Fruit fly (Drosophila melanogaster) whole organism, pupa: Measurements from ENCODE around the gene mbo.

Source experiments
- CG10348 ChIP-seq: fragments of 200-800 bp; sonication (Bioruptor generic); IDR thresholded peaks from 2 replicates; pipeline ENCODE4 v1.3.6; 2022; ENCODE audit warnings: missing biosample characterization, missing genetic modification characterization
- CG12605 ChIP-seq: fragments of 200-800 bp; sonication (Bioruptor generic); IDR thresholded peaks from 2 replicates; pipeline ENCODE4 v1.3.6; 2022; ENCODE audit warnings: missing biosample characterization, missing genetic modification characterization
- CG13204 ChIP-seq: fragments of 200-800 bp; sonication (Bioruptor generic); optimal IDR thresholded peaks from 2 replicates; lab custom pipeline; 2018; ENCODE audit warnings: missing biosample characterization, mild to moderate bottlenecking, missing genetic modification characterization, moderate library complexity
- CG14655 ChIP-seq: fragments of 200-800 bp; sonication (Bioruptor generic); optimal IDR thresholded peaks from 3 replicates; lab custom pipeline; 2017; ENCODE audit warnings: mild to moderate bottlenecking, missing biosample characterization, missing genetic modification reagents, missing genetic modification characterization
- CG15710 ChIP-seq: fragments of 200-800 bp; sonication (Bioruptor generic); optimal IDR thresholded peaks from 2 replicates; lab custom pipeline; 2018; ENCODE audit warnings: missing biosample characterization, mild to moderate bottlenecking, missing genetic modification characterization, moderate library complexity
- CG17806 ChIP-seq: fragments of 200-800 bp; sonication (Bioruptor generic); optimal IDR thresholded peaks from 2 replicates; lab custom pipeline; 2018; ENCODE audit warnings: missing biosample characterization, mild to moderate bottlenecking, missing genetic modification characterization, moderate library complexity
- CG32121 ChIP-seq: fragments of 200-800 bp; sonication (Bioruptor generic); IDR thresholded peaks from 2 replicates; pipeline ENCODE4 v1.3.6; 2022; ENCODE audit warnings: missing biosample characterization, missing genetic modification characterization
- CG34367 ChIP-seq: fragments of 200-800 bp; sonication (Bioruptor generic); optimal IDR thresholded peaks from 2 replicates; lab custom pipeline; 2018; ENCODE audit warnings: missing biosample characterization, mild to moderate bottlenecking, missing genetic modification characterization
- CG4496 ChIP-seq: fragments of 200-800 bp; sonication (Bioruptor generic); IDR thresholded peaks from 3 replicates; pipeline ENCODE4 v1.3.6; 2022; ENCODE audit warnings: missing biosample characterization, missing genetic modification characterization
- CG8159 ChIP-seq: fragments of 200-800 bp; sonication (Bioruptor generic); optimal IDR thresholded peaks from 3 replicates; lab custom pipeline; 2018; ENCODE audit warnings: missing biosample characterization, mild to moderate bottlenecking, missing genetic modification characterization, moderate library complexity
- CG8301 ChIP-seq: fragments of 200-800 bp; sonication (Bioruptor generic); optimal IDR thresholded peaks from 2 replicates; lab custom pipeline; 2018; ENCODE audit warnings: missing biosample characterization, mild to moderate bottlenecking, missing genetic modification characterization
- CG9948 ChIP-seq: fragments of 200-800 bp; sonication (Bioruptor generic); optimal IDR thresholded peaks from 2 replicates; lab custom pipeline; 2018; ENCODE audit warnings: missing biosample characterization, mild to moderate bottlenecking, missing genetic modification characterization, moderate library complexity
- D1 ChIP-seq: fragments of 200-800 bp; sonication (Bioruptor generic); optimal IDR thresholded peaks from 2 replicates; lab custom pipeline; 2018; ENCODE audit warnings: missing biosample characterization, mild to moderate bottlenecking, missing genetic modification characterization, moderate library complexity
- EcR ChIP-seq: fragments of 200-800 bp; sonication (Bioruptor generic); optimal IDR thresholded peaks from 3 replicates; lab custom pipeline; 2019; ENCODE audit warnings: missing biosample characterization, missing genetic modification characterization, mild to moderate bottlenecking, moderate library complexity, missing genetic modification reagents
- Ets98B ChIP-seq: fragments of 200-800 bp; sonication (Bioruptor generic); IDR thresholded peaks from 2 replicates; pipeline ENCODE4 v1.3.6; 2022; ENCODE audit warnings: missing biosample characterization, missing genetic modification characterization
- Pif1A ChIP-seq: fragments of 200-800 bp; sonication (Bioruptor generic); optimal IDR thresholded peaks from 3 replicates; lab custom pipeline; 2016; ENCODE audit warnings: missing biosample characterization, missing genetic modification characterization
- Pif1B ChIP-seq: fragments of 200-800 bp; sonication (Bioruptor generic); optimal IDR thresholded peaks from 3 replicates; lab custom pipeline; 2016; ENCODE audit warnings: missing biosample characterization, missing genetic modification characterization
- Snoo ChIP-seq: fragments of 200-800 bp; sonication (Bioruptor generic); optimal IDR thresholded peaks from 3 replicates; lab custom pipeline; 2017; ENCODE audit warnings: missing biosample characterization, mild to moderate bottlenecking, missing genetic modification characterization, inconsistent platforms
- fd96Ca ChIP-seq: fragments of 200-800 bp; sonication (Bioruptor generic); IDR thresholded peaks from 3 replicates; pipeline ENCODE4 v1.3.6; 2022; ENCODE audit warnings: missing biosample characterization, missing genetic modification characterization
- gl ChIP-seq: fragments of 200-800 bp; sonication (Bioruptor generic); optimal IDR thresholded peaks from 2 replicates; lab custom pipeline; 2018; ENCODE audit warnings: missing biosample characterization, mild to moderate bottlenecking, missing genetic modification characterization
- rn ChIP-seq: fragments of 200-800 bp; sonication (Bioruptor generic); IDR thresholded peaks from 2 replicates; pipeline ENCODE4 v1.3.6; 2022; ENCODE audit warnings: missing biosample characterization, missing genetic modification characterization

mbo gene

DNA sequence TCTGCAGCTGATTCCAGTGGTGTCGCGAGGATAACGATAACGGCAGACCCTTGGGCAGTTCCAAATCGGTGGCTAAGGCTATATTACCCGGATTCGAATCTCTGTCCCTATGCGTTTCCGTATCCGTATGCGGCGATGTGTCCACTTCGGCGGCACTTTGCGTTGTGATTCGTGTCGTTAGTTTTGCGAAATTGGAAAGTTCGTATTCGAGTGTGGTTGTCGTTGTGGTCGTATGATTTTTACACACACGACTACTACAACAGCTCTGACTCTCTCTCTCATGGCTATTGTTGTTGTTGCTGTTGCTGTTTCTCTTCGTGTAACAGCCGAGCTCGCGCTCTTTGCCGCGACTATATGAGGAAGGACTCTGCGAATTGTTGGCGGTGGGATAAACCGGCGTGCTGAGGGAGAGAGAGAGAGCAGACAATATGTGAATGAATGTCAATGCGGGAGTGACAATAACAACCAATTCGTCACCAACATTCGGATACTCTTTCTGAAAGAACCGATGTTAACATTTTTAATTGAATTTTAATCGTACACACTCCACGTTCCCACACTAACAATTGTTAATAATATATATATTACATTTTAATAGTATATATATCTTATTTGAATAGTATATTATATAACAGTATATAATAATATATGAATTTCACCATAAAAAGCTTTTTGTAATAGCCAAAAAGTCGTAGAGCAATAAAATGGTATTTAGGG lies 40.9 kb upstream of the mbo start:
- peak; percentile 46 for TF ChIP-seq CG34367
- peak; percentile 50 for TF ChIP-seq CG13204
- peak; percentile 71 for TF ChIP-seq Pif1B (GFP tag; lab: Kevin White, UChicago)
- TF ChIP-seq D1 (tag; lab: Kevin White, UChicago), result peak; percentile 60
- TF ChIP-seq CG9948 (tag; lab: Kevin White, UChicago), result peak; percentile 61
- no peak for TF ChIP-seq rn (GFP tag; lab: Robert Waterston, UW)
- TF ChIP-seq fd96Ca, result peak; percentile 34; the same call in 1 of the 3 replicates
- peak; percentile 63 for TF ChIP-seq Ets98B (GFP tag; lab: Robert Waterston, UW)
- TF ChIP-seq CG4496 (GFP tag; lab: Robert Waterston, UW), result peak; percentile 81
- peak; percentile 79 for TF ChIP-seq CG14655 (GFP tag; lab: Kevin White, UChicago)
- TF ChIP-seq EcR (GFP tag; lab: Kevin White, UChicago), result peak; percentile 18
- TF ChIP-seq CG10348, result no peak
- peak; percentile 78 for TF ChIP-seq CG8159 (tag; lab: Kevin White, UChicago)
- TF ChIP-seq CG17806 (tag; lab: Kevin White, UChicago), result peak; percentile 61
- TF ChIP-seq CG8301 (tag; lab: Kevin White, UChicago), result peak; percentile 47
- peak; percentile 70 for TF ChIP-seq CG15710 (tag; lab: Kevin White, UChicago)
- peak; percentile 52; the same call in 1 of the 2 replicates for TF ChIP-seq CG32121
- TF ChIP-seq Snoo (tag; lab: Kevin White, UChicago), result peak; percentile 71
- TF ChIP-seq CG12605, result peak; percentile 61
- TF ChIP-seq gl, result no peak
- TF ChIP-seq Pif1A (GFP tag; lab: Kevin White, UChicago), result peak; percentile 27

DNA sequence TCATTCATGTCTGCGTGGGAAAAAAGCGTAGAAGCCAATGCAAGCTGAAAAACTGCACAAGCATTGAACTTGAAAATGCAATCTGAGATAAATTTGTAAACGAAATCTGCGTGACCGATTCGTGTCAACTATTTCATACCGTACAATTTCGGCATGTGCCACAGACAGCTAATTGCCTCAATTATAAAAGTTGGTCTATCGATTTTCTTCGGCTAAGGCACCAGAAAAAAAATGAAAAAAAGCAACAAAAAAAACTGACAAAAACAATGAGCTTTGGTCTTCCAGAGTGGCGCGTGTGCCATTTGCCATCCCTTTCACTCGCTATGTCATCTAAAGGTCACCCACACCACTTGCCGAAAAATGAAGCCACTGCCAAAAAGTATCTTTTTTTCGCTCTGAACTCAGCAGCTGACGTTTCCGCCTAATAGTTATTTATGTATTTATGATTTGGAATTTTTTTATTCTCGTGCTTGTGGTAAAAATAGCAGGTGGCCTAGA lies 39.7 kb upstream of the mbo start:
- TF ChIP-seq fd96Ca (no peak), CG12605 (0 out of 2 replicates have a peak, but pooled peaks have one; percentile 4), Ets98B (GFP tag; lab: Robert Waterston, UW) (0 out of 2 replicates have a peak, but pooled peaks have one; percentile 2)

DNA sequence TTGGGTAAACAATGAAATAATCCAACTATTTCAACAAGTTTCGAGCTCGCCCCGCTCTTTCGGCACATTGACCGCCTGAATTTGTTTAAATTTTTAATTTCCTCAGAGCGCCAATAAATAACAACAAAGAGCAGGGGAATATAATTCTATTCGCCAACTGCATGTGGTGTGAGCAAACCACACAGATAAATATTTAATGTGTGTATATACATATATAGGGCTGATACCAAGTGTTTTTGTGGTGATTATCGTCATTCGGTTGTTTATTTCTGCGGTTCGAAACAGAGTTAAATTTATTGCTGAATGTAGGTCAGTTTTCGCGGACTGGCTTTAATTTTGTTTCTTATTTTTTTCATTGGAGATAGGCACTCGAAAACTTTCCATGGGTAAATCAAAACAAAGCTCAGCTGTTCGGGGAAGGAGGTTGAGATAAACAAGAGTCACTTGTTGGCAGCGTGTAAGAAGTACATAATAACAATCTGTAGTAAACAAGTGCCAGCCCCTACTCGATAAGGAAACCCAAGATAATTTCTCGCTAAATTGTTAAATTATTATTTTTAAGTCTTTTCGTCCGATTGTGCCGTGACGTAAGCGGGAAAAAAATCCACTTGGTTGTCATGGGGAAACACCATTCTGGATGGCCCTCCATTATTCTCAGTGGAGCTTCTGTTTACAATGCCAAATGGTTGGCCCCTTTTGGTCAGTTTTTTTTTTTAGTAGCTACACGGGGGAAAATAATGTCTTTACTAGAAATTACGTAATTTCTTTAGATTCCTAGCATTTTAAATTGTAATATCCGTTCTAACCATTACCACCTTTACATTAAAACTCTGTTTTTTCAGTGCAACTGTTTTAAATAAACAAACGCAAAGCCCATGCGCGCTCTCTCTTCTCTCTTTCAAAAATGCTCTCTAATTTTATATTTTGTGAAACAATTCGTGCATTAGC lies 39.0 kb upstream of the mbo start:
- peak; percentile 61 for TF ChIP-seq Ets98B (GFP tag; lab: Robert Waterston, UW)
- TF ChIP-seq CG34367, result no peak
- TF ChIP-seq gl, result peak; percentile 0
- TF ChIP-seq CG9948 (tag; lab: Kevin White, UChicago), result no peak
- no peak; the same call in 1 of the 2 replicates for TF ChIP-seq CG32121
- TF ChIP-seq CG14655 (GFP tag; lab: Kevin White, UChicago), result peak; percentile 57
- TF ChIP-seq CG4496 (GFP tag; lab: Robert Waterston, UW), result peak; percentile 61
- TF ChIP-seq Pif1A (GFP tag; lab: Kevin White, UChicago), result peak; percentile 38
- TF ChIP-seq Snoo (tag; lab: Kevin White, UChicago), result no peak
- TF ChIP-seq Pif1B (GFP tag; lab: Kevin White, UChicago), result no peak
- peak; percentile 36; the same call in 1 of the 3 replicates for TF ChIP-seq fd96Ca
- peak; percentile 33 for TF ChIP-seq CG8301 (tag; lab: Kevin White, UChicago)
- no peak for TF ChIP-seq EcR (GFP tag; lab: Kevin White, UChicago)
- no peak for TF ChIP-seq CG10348
- TF ChIP-seq CG17806 (tag; lab: Kevin White, UChicago), result peak; percentile 24
- TF ChIP-seq CG12605, result 0 out of 2 replicates have a peak, but pooled peaks have one; percentile 20
- TF ChIP-seq CG13204, result no peak
- TF ChIP-seq CG8159 (tag; lab: Kevin White, UChicago), result peak; percentile 26
- no peak for TF ChIP-seq CG15710 (tag; lab: Kevin White, UChicago)
- TF ChIP-seq rn (GFP tag; lab: Robert Waterston, UW), result 0 out of 2 replicates have a peak, but pooled peaks have one; percentile 15
- no peak for TF ChIP-seq D1 (tag; lab: Kevin White, UChicago)

DNA sequence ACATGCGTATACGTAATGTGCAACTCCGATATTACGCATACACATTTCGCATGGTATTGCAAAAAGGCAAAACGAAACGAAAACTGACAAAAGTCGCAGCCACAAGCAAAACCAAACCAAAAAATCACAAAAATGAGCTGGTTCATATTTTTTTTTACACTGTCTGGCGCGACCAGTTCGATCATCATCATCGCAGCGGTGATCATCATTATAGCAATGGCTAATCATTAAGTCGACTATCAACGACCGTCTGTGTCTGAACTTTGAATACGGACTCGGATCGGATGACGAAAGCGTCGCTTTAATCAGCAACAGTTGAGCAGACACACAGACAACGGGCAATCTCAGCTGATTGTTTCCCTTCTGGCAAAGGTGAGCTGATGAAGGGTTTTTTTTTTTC lies 38.0 kb upstream of the mbo start:
- TF ChIP-seq Pif1A (GFP tag; lab: Kevin White, UChicago) (no peak), Pif1B (GFP tag; lab: Kevin White, UChicago) (no peak), Ets98B (GFP tag; lab: Robert Waterston, UW) (peak; percentile 34; the same call in 1 of the 2 replicates), D1 (tag; lab: Kevin White, UChicago) (no peak), CG32121 (peak; percentile 30; the same call in 1 of the 2 replicates), Snoo (tag; lab: Kevin White, UChicago) (peak; percentile 36), CG13204 (peak; percentile 72), CG14655 (GFP tag; lab: Kevin White, UChicago) (no peak), CG17806 (tag; lab: Kevin White, UChicago) (peak; percentile 27), CG10348 (no peak), CG9948 (tag; lab: Kevin White, UChicago) (no peak), EcR (GFP tag; lab: Kevin White, UChicago) (peak; percentile 84), CG4496 (GFP tag; lab: Robert Waterston, UW) (peak; percentile 48; the same call in 2 of the 3 replicates), CG12605 (peak; percentile 60; the same call in 1 of the 2 replicates), CG8159 (tag; lab: Kevin White, UChicago) (peak; percentile 44), gl (peak; percentile 88), rn (GFP tag; lab: Robert Waterston, UW) (no peak), CG34367 (peak; percentile 47), fd96Ca (peak; percentile 40; the same call in 2 of the 3 replicates), CG15710 (tag; lab: Kevin White, UChicago) (peak; percentile 30), CG8301 (tag; lab: Kevin White, UChicago) (no peak)
- TF ChIP-seq, all 21 proteins: peak for 13
